Worm (Caenorhabditis elegans) whole organism, young adult: ENCODE data around the gene Y75B8A.28.

Experiments
- B0019.2 ChIP-seq: fragments of 200-800 bp; sonication (Bioruptor generic); conservative IDR thresholded peaks from 2 replicates; pipeline ENCODE4 v1.3.6; 2022; ENCODE audit warnings: missing genetic modification reagents, missing genetic modification characterization, missing compliant biosample characterization
- B0035.1 ChIP-seq: sonication (generic microtip); optimal IDR thresholded peaks from 2 replicates; lab custom pipeline; 2016; ENCODE audit warnings: missing genetic modification characterization, mild to moderate bottlenecking, missing compliant biosample characterization, missing genotype, missing genetic modification reagents
- C17E4.6 ChIP-seq: fragments of 200-800 bp; sonication (Bioruptor generic); IDR thresholded peaks from 2 replicates; pipeline ENCODE4 v1.3.6; 2022; ENCODE audit warnings: missing genetic modification reagents, missing genetic modification characterization, missing compliant biosample characterization
- F10E7.11 ChIP-seq: sonication (generic microtip); optimal IDR thresholded peaks from 2 replicates; lab custom pipeline; 2017; ENCODE audit warnings: mild to moderate bottlenecking, missing genetic modification characterization, moderate library complexity, missing compliant biosample characterization
- F49E8.2 ChIP-seq: sonication (generic microtip); optimal IDR thresholded peaks from 3 replicates; lab custom pipeline; 2017; ENCODE audit warnings: missing genetic modification characterization, mild to moderate bottlenecking, missing compliant biosample characterization, antibody characterized with exemption, moderate library complexity; ENCODE audit not compliant: insufficient read depth
- F57A8.1 ChIP-seq: fragments of 200-800 bp; sonication (Bioruptor generic); optimal IDR thresholded peaks from 2 replicates; lab custom pipeline; 2018; ENCODE audit warnings: mild to moderate bottlenecking, missing genetic modification characterization, moderate library complexity, missing compliant biosample characterization
- T07F8.4 ChIP-seq: sonication (generic microtip); optimal IDR thresholded peaks from 2 replicates; lab custom pipeline; 2016; ENCODE audit warnings: mild to moderate bottlenecking, missing genetic modification characterization, moderate library complexity, missing compliant biosample characterization
- Y53F4B.3 ChIP-seq: fragments of 200-800 bp; sonication (Bioruptor generic); IDR thresholded peaks from 2 replicates; pipeline ENCODE4 v1.3.6; 2022; ENCODE audit warnings: missing genetic modification reagents, missing genetic modification characterization, missing compliant biosample characterization
- Y67H2A.10 ChIP-seq: fragments of 200-800 bp; sonication (Bioruptor generic); conservative IDR thresholded peaks from 2 replicates; pipeline ENCODE4 v1.3.6; 2022; ENCODE audit warnings: missing genetic modification reagents, missing genetic modification characterization, missing compliant biosample characterization
- Y79H2A.3 ChIP-seq: fragments of 200-800 bp; sonication (Bioruptor generic); conservative IDR thresholded peaks from 2 replicates; pipeline ENCODE4 v1.3.6; 2022; ENCODE audit warnings: missing genetic modification reagents, missing genetic modification characterization, missing compliant biosample characterization
- attf-3 ChIP-seq: fragments of 200-800 bp; sonication (Bioruptor generic); conservative IDR thresholded peaks from 2 replicates; pipeline ENCODE4 v1.3.6; 2022; ENCODE audit warnings: missing genetic modification reagents, missing genetic modification characterization, missing compliant biosample characterization
- attf-6 ChIP-seq: fragments of 200-800 bp; sonication (Bioruptor generic); IDR thresholded peaks from 2 replicates; pipeline ENCODE4 v1.3.6; 2022; ENCODE audit warnings: missing genetic modification reagents, missing genetic modification characterization, missing compliant biosample characterization
- ccch-3 ChIP-seq: fragments of 200-800 bp; sonication (Bioruptor generic); optimal IDR thresholded peaks from 2 replicates; lab custom pipeline; 2018; ENCODE audit warnings: mild to moderate bottlenecking, missing genetic modification characterization, missing compliant biosample characterization
- cebp-2 ChIP-seq: fragments of 200-800 bp; sonication (Bioruptor generic); IDR thresholded peaks from 2 replicates; pipeline ENCODE4 v1.3.6; 2022; ENCODE audit warnings: missing genetic modification characterization, missing compliant biosample characterization
- ceh-100 ChIP-seq: fragments of 200-800 bp; sonication (Bioruptor generic); IDR thresholded peaks from 2 replicates; pipeline ENCODE4 v1.3.6; 2022; ENCODE audit warnings: missing genetic modification reagents, missing genetic modification characterization, missing compliant biosample characterization
- ceh-27 ChIP-seq: fragments of 200-800 bp; sonication (Bioruptor generic); optimal IDR thresholded peaks from 2 replicates; lab custom pipeline; 2018; ENCODE audit warnings: mild to moderate bottlenecking, missing genetic modification characterization, moderate library complexity, missing compliant biosample characterization
- die-1 ChIP-seq: sonication (generic microtip); optimal IDR thresholded peaks from 2 replicates; lab custom pipeline; 2016; ENCODE audit warnings: missing genotype, mild to moderate bottlenecking, missing genetic modification characterization, missing compliant biosample characterization
- egl-44 ChIP-seq: fragments of 200-800 bp; sonication (Bioruptor generic); IDR thresholded peaks from 2 replicates; pipeline ENCODE4 v1.3.6; 2022; ENCODE audit warnings: missing genetic modification reagents, missing genetic modification characterization, missing compliant biosample characterization
- hmg-1.2 ChIP-seq: fragments of 200-800 bp; sonication (Bioruptor generic); IDR thresholded peaks from 2 replicates; pipeline ENCODE4 v1.3.6; 2022; ENCODE audit warnings: missing genetic modification reagents, missing genetic modification characterization, missing compliant biosample characterization
- hmg-20 ChIP-seq: fragments of 200-800 bp; sonication (Bioruptor generic); IDR thresholded peaks from 2 replicates; pipeline ENCODE4 v1.3.6; 2022; ENCODE audit warnings: missing genetic modification reagents, missing genetic modification characterization, missing compliant biosample characterization
- hrde-1 ChIP-seq: sonication (generic microtip); optimal IDR thresholded peaks from 2 replicates; lab custom pipeline; 2016; ENCODE audit warnings: missing genetic modification characterization, mild to moderate bottlenecking, missing compliant biosample characterization, moderate library complexity, missing genotype, missing genetic modification reagents, borderline replicate concordance
- lin-54 ChIP-seq: fragments of 200-800 bp; sonication (Bioruptor generic); optimal IDR thresholded peaks from 2 replicates; lab custom pipeline; 2018; ENCODE audit warnings: mild to moderate bottlenecking, missing genetic modification characterization, missing compliant biosample characterization
- madf-6 ChIP-seq: fragments of 200-800 bp; sonication (Bioruptor generic); IDR thresholded peaks from 2 replicates; pipeline ENCODE4 v1.3.6; 2022; ENCODE audit warnings: missing genetic modification reagents, missing genetic modification characterization, missing compliant biosample characterization
- madf-8 ChIP-seq: fragments of 200-800 bp; sonication (Bioruptor generic); conservative IDR thresholded peaks from 2 replicates; pipeline ENCODE4 v1.3.6; 2022; ENCODE audit warnings: missing genetic modification reagents, missing genetic modification characterization, missing compliant biosample characterization
- mcd-1 ChIP-seq: fragments of 200-800 bp; sonication (Bioruptor generic); IDR thresholded peaks from 2 replicates; pipeline ENCODE4 v1.3.6; 2022; ENCODE audit warnings: missing genetic modification reagents, missing genetic modification characterization, missing compliant biosample characterization
- mes-4 ChIP-seq: sonication (generic microtip); optimal IDR thresholded peaks from 2 replicates; lab custom pipeline; 2016; ENCODE audit warnings: missing genotype, missing genetic modification characterization, missing compliant biosample characterization
- nfya-1 ChIP-seq: sonication (generic microtip); optimal IDR thresholded peaks from 2 replicates; lab custom pipeline; 2017; ENCODE audit warnings: antibody characterized with exemption, missing compliant biosample characterization, missing genetic modification characterization, borderline replicate concordance; ENCODE audit not compliant: insufficient read depth
- nfya-2 ChIP-seq: fragments of 200-800 bp; sonication (Bioruptor generic); IDR thresholded peaks from 2 replicates; pipeline ENCODE4 v1.3.6; 2022; ENCODE audit warnings: missing genetic modification reagents, missing genetic modification characterization, missing compliant biosample characterization
- rec-8 ChIP-seq, 2 experiments: sonication (generic microtip); optimal IDR thresholded peaks; 2 replicates each; lab custom pipeline; 2016; ENCODE audit warnings: mild to moderate bottlenecking in 2 of 2, missing genetic modification characterization in 2 of 2, missing genetic modification reagents in 2 of 2, missing genotype in 2 of 2, missing biosample characterization in 1 of 2, missing compliant biosample characterization in 1 of 2, moderate library complexity in 1 of 2
- rpc-1 ChIP-seq, 2 experiments: fragments of 150-350 bp in 1 of 2; sonication (generic microtip) in 1 of 2; optimal IDR thresholded peaks; 2 replicates each; lab custom pipeline; 2014 to 2018; ENCODE audit warnings: missing biosample characterization in 1 of 2, missing genetic modification characterization in 1 of 2, missing genetic modification reagents in 1 of 2, missing genotype in 1 of 2
- sdz-38 ChIP-seq: sonication (generic microtip); optimal IDR thresholded peaks from 2 replicates; lab custom pipeline; 2016; ENCODE audit warnings: missing genotype, missing genetic modification characterization, missing compliant biosample characterization
- snpc-3.4 ChIP-seq: sonication (generic microtip); optimal IDR thresholded peaks from 2 replicates; lab custom pipeline; 2017; ENCODE audit warnings: missing genetic modification characterization, mild to moderate bottlenecking, missing compliant biosample characterization, antibody characterized with exemption, moderate library complexity, missing genotype, missing genetic modification reagents
- snpc-4 ChIP-seq, 5 experiments: fragments of 150-350 bp in 1 of 5; sonication (generic microtip) in 4 of 5; optimal IDR thresholded peaks; 2 replicates each; lab custom pipeline; 2014 to 2018; ENCODE audit warnings: missing genetic modification characterization in 5 of 5, missing biosample characterization in 3 of 5, antibody characterized with exemption in 2 of 5, mild to moderate bottlenecking in 2 of 5, missing compliant biosample characterization in 2 of 5, missing genotype in 2 of 5, moderate library complexity in 2 of 5, missing genetic modification reagents in 1 of 5
- tbp1 ChIP-seq: fragments of 200-800 bp; sonication (Bioruptor generic); optimal IDR thresholded peaks from 2 replicates; lab custom pipeline; 2018; ENCODE audit warnings: mild to moderate bottlenecking, missing genetic modification characterization, missing compliant biosample characterization
- tbx-9 ChIP-seq: sonication (generic microtip); optimal IDR thresholded peaks from 2 replicates; lab custom pipeline; 2016; ENCODE audit warnings: borderline replicate concordance, missing genetic modification characterization, inconsistent platforms, missing compliant biosample characterization
- unc-130 ChIP-seq: sonication (generic microtip); optimal IDR thresholded peaks from 2 replicates; lab custom pipeline; 2016; ENCODE audit warnings: missing genetic modification reagents, missing genetic modification characterization, missing compliant biosample characterization
- unc-62 ChIP-seq: fragments of 150-350 bp; optimal IDR thresholded peaks from 2 replicates; lab custom pipeline; 2014; ENCODE audit warnings: missing biosample characterization, missing genetic modification reagents, missing genetic modification characterization

Gene Y75B8A.28

DNA sequence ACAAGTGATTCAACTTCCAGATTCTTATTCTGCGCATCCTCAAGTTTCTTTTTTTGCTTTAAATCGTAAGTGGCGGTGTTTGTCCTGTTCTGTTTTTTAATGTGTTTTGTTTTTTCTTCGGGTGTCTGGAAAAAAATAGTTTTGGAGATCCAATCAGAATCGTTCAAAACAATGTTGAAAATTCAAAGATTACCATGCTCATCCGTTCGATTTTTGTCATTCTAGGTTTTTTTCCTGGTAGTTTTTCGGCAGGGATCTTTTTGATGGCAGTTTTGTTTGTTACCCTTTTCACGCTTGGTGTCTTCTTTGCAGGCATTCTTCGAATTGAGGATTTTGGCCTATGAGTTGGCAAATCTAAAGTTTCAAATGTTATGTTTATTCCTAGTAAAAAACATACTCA, 37.7 kb downstream of the Y75B8A.28 start (continued):
- TF ChIP-seq egl-44 (GFP tag; lab: Robert Waterston, UW) (no peak), cebp-2 (no peak), C17E4.6 (GFP tag; lab: Robert Waterston, UW) (no peak)

DNA sequence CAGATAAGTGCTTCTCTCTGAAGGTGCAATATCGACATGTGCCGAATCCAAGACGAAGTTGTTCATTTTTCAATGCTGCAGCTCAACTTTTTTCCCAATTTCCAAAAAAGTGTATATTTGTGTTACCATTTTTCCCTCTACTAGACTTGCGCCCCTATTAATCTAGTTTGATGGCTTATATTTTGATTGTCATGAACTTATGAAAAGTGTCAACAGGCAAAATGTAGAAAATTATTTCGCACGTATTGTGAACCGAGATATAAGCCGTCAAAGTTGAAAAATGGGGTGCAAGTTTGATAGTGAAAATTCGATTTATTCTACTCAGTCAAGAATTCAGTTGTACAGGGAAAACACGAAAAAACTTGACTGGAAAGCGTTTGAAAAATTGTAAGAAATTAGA, 39.6 kb downstream of the Y75B8A.28 start, which contains the start of gene Y75B8A.32:
TSS of gene Y75B8A.32 (minus strand) at position 101 of the 400 bp plus-strand sequence.
- TF ChIP-seq Y53F4B.3 (no peak), Y79H2A.3 (no peak)

DNA sequence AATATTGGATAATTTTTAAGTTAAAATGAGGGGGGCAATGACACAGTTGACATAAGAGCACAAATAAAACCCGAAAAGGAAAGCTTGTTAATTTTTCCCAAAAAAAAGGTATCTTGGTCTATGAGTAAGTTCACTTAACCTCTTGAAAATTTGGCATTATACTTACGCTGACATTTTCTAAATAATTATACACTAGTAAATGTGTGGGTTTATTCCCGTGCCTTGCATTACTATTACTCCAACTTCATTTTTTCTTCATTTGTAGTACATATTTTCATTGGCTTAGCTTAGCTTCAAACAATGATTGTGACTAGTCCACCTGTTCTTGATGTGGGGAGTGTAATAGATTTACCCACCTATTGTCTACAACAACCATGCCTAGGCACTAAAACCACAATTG, 40.4 kb downstream of the Y75B8A.28 start, which contains the start of gene Y75B8A.34:
TSS of gene Y75B8A.34 (plus strand) at position 301 of the 400 bp plus-strand sequence.
- TF ChIP-seq F57A8.1 (GFP tag; lab: Kevin White, UChicago) = no peak
- TF ChIP-seq die-1 = no peak
- TF ChIP-seq snpc-4 (GFP tag; optimal IDR thresholded peaks at IDR 0.05; lab: Kevin White, UChicago) = no peak
- no peak for TF ChIP-seq snpc-4 (tag; optimal IDR thresholded peaks at IDR 0.05; lab: Kevin White, UChicago)
- no peak for TF ChIP-seq C17E4.6 (GFP tag; lab: Robert Waterston, UW)
- TF ChIP-seq hmg-20 (GFP tag; lab: Robert Waterston, UW) = no peak
- no peak for TF ChIP-seq T07F8.4 (tag; lab: Kevin White, UChicago)
- TF ChIP-seq unc-62 (GFP tag; lab: Kevin White, UChicago) = no peak
- TF ChIP-seq hrde-1 (tag; lab: Kevin White, UChicago) = no peak
- TF ChIP-seq mes-4 (tag; lab: Kevin White, UChicago) = no peak
- no peak for TF ChIP-seq hmg-1.2 (GFP tag; lab: Robert Waterston, UW)

DNA sequence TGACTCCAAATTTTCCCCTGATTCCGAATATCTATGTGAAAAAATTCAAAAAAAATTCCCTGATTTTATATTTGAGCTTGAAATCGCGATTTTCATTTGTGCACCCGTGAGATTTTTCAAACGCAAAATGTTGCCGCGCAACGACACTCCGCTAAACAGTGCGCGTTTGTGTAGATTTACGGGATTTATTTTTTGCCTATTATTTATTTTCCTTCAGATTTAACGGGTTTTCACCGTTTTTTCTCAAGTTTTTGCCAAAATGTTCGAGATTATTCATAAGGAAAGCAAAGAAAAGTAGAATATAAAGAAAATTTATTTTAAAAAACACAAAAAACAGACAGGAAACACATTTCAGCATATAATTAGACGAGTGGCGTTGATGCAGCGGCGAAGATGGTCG, 44.1 kb downstream of the Y75B8A.28 start:
- TF ChIP-seq attf-3 = peak; percentile 76

DNA sequence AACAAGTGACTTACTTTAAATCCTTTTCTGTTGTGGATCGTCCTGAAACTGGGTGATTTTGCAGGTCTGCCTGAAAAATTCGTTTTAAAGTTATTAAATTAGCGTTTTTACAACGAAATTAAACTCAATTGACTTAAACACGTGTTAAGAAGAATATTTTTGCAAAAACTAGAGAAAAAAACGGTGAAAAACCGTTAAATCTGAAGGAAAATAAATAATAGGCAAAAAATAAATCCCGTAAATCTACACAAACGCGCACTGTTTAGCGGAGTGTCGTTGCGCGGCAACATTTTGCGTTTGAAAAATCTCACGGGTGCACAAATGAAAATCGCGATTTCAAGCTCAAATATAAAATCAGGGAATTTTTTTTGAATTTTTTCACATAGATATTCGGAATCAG, 44.7 kb downstream of the Y75B8A.28 start:
- TF ChIP-seq attf-3 = peak; percentile 74

DNA sequence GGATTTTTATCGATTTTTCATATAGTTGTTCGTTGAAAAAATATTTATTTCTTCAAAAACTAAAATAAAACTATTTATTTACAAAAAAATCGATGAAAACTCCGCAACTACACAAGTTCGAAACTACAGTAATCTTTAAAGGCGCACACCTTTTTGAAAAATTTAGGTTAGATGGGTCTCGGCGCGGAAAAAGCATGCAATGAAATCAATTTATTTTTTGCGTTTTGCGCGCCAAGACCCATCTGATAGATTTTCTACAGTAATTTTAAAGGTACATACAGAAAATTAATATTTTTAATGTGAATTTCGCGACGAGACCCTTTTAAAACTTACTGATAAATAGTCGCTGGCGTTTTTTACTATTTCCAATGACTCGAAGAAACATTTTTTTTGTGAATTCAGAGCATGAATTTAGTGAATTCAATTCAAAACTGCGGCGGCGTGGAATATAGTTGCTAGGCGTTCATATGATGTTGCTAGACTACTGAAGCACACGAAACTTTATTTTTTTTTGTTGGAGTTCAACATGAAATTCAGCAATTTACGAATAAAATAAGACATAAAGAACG, 48.2 kb downstream of the Y75B8A.28 start, which contains the start of gene Y75B8A.33:
TSS of gene Y75B8A.33 (minus strand) at position 385 of the 569 bp plus-strand sequence.
- 0 out of 2 replicates have a peak, but pooled peaks have one; percentile 17 for TF ChIP-seq B0019.2 (GFP tag; lab: Robert Waterston, UW)
- TF ChIP-seq rec-8 (tag; optimal IDR thresholded peaks at IDR 0.05; lab: Kevin White, UChicago) = no peak
- TF ChIP-seq rpc-1 (optimal IDR thresholded peaks at IDR 0.05; lab: Kevin White, UChicago) = no peak
- no peak for TF ChIP-seq rpc-1 (tag; optimal IDR thresholded peaks at IDR 0.05; lab: Kevin White, UChicago)
- TF ChIP-seq lin-54 (GFP tag; lab: Kevin White, UChicago) = peak; percentile 32
- TF ChIP-seq F49E8.2 (tag; lab: Kevin White, UChicago) = no peak
- peak; percentile 79 for TF ChIP-seq madf-8
- no peak for TF ChIP-seq attf-6 (GFP tag; lab: Robert Waterston, UW)
- TF ChIP-seq ceh-100 (GFP tag; lab: Robert Waterston, UW) = no peak
- no peak for TF ChIP-seq F10E7.11 (tag; lab: Kevin White, UChicago)
- no peak for TF ChIP-seq snpc-3.4 (tag; lab: Kevin White, UChicago)
- TF ChIP-seq tbp1 (GFP tag; lab: Kevin White, UChicago) = no peak
- no peak for TF ChIP-seq B0035.1 (tag; lab: Kevin White, UChicago)
- no peak for TF ChIP-seq sdz-38
- TF ChIP-seq tbx-9 (tag; lab: Kevin White, UChicago) = no peak
- no peak for TF ChIP-seq unc-130 (GFP tag; lab: Kevin White, UChicago)
- TF ChIP-seq nfya-1 (tag; lab: Kevin White, UChicago) = no peak
- no peak for TF ChIP-seq nfya-2 (GFP tag; lab: Robert Waterston, UW)
- TF ChIP-seq madf-6 = peak; percentile 90
- no peak for TF ChIP-seq ceh-27 (GFP tag; lab: Kevin White, UChicago)
- TF ChIP-seq Y67H2A.10 (GFP tag; lab: Robert Waterston, UW) = no peak
- TF ChIP-seq ccch-3 (GFP tag; lab: Kevin White, UChicago) = no peak
- no peak for TF ChIP-seq hmg-1.2 (GFP tag; lab: Robert Waterston, UW)
- TF ChIP-seq mcd-1 (GFP tag; lab: Robert Waterston, UW) = peak; percentile 12; the same call in 1 of the 2 replicates
